Fruit fly (Drosophila melanogaster): ENCODE data around the gene pyx.

DNA sequence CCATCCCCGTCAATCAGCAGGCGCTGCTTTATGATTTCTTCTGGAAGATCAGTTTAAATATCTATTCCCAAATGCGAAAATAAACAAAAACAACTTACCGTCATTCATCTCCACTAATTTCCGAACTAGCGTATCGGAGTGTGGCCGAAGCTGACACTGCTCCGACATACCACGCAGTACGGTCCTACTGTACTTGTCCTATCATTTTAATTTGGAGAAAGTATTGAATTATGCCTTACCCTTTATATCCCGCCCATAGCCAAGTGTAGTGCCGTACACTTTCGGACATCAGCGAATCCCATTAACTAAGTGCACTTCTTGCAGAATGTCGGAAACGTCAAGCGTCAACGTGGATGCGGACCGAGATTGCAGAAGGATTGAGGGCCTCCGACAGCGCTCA lies 10.3 kb downstream of the pyx start, which contains the start of the genes thoc7 and Dis3l2:
- TF ChIP-seq OdsH (GFP tag; optimal IDR thresholded peaks at IDR 0.05) (no peak), jim (GFP tag; optimal IDR thresholded peaks at IDR 0.05) (no peak), psq (GFP tag; optimal IDR thresholded peaks at IDR 0.05) (no peak), lola (GFP tag; optimal IDR thresholded peaks at IDR 0.05) (no peak), Dfd (GFP tag; optimal IDR thresholded peaks at IDR 0.05) (no peak), pan (optimal IDR thresholded peaks at IDR 0.05) (no peak), CrebA (GFP tag; optimal IDR thresholded peaks at IDR 0.05; ENCODE audit: borderline replicate concordance) (no peak), br (GFP tag; optimal IDR thresholded peaks at IDR 0.05) (no peak), Hr78 (GFP tag; optimal IDR thresholded peaks at IDR 0.05) (no peak), Dif (GFP tag; optimal IDR thresholded peaks at IDR 0.05; ENCODE audit: partially characterized antibody) (no peak), N (GFP tag; optimal IDR thresholded peaks at IDR 0.05) (no peak), dl (GFP tag; optimal IDR thresholded peaks at IDR 0.05; ENCODE audit: insufficient read depth in 1 of 2, partially characterized antibody in 2 of 2) (no peak)
